Fruit fly (Drosophila melanogaster) whole organism, embryonic: ENCODE measurements around the gene Nup358.
A peak's percentile ranks its signal among the peaks of the same experiment; 100 is the strongest.

Experiments
- Abd-B ChIP-seq: fragments of 200-800 bp; sonication (Bioruptor generic); optimal IDR thresholded peaks from 2 replicates; lab custom pipeline; 2018; ENCODE audit warnings: missing biosample characterization, mild to moderate bottlenecking, missing genetic modification characterization, moderate library complexity
- BEAF-32 ChIP-seq: fragments of 200-800 bp; sonication (Bioruptor generic); optimal IDR thresholded peaks from 3 replicates; lab custom pipeline; 2017; ENCODE audit warnings: missing biosample characterization, missing genetic modification characterization, mild to moderate bottlenecking, moderate library complexity, missing genetic modification reagents
- Blimp-1 ChIP-seq: fragments of 200-800 bp; sonication (Bioruptor generic); optimal IDR thresholded peaks from 3 replicates; lab custom pipeline; 2018; ENCODE audit warnings: missing biosample characterization, missing genetic modification characterization, mild to moderate bottlenecking, moderate library complexity, missing genetic modification reagents
- CG10543 ChIP-seq: fragments of 200-800 bp; sonication (Bioruptor generic); optimal IDR thresholded peaks from 3 replicates; lab custom pipeline; 2017; ENCODE audit warnings: missing biosample characterization, mild to moderate bottlenecking, missing genetic modification characterization, moderate library complexity
- CG11696 ChIP-seq: fragments of 200-800 bp; sonication (Bioruptor generic); IDR thresholded peaks from 2 replicates; pipeline ENCODE4 v1.3.6; 2022; ENCODE audit warnings: missing biosample characterization, missing genetic modification characterization
- CG12744 ChIP-seq: fragments of 200-800 bp; sonication (Bioruptor generic); optimal IDR thresholded peaks from 2 replicates; lab custom pipeline; 2016; ENCODE audit warnings: missing biosample characterization, missing genetic modification characterization
- CG13424 ChIP-seq: fragments of 200-800 bp; sonication (Bioruptor generic); optimal IDR thresholded peaks from 2 replicates; lab custom pipeline; 2019; ENCODE audit warnings: missing biosample characterization, mild to moderate bottlenecking, missing genetic modification characterization, moderate library complexity
- CG1529 ChIP-seq: fragments of 200-800 bp; sonication (Bioruptor generic); optimal IDR thresholded peaks from 3 replicates; lab custom pipeline; 2018; ENCODE audit warnings: missing biosample characterization, missing genetic modification characterization
- CG18262 ChIP-seq: fragments of 200-800 bp; optimal IDR thresholded peaks from 3 replicates; lab custom pipeline; 2019; ENCODE audit warnings: missing biosample characterization, mild to moderate bottlenecking, missing genetic modification characterization, moderate library complexity
- CG34376 ChIP-seq: fragments of 200-800 bp; sonication (Bioruptor generic); optimal IDR thresholded peaks from 2 replicates; lab custom pipeline; 2018; ENCODE audit warnings: missing biosample characterization, mild to moderate bottlenecking, missing genetic modification characterization
- CG7372 ChIP-seq: fragments of 200-800 bp; sonication (Bioruptor generic); IDR thresholded peaks from 2 replicates; pipeline ENCODE4 v1.3.6; 2022; ENCODE audit warnings: missing biosample characterization, missing genetic modification characterization
- CG8089 ChIP-seq: fragments of 200-800 bp; sonication (Bioruptor generic); optimal IDR thresholded peaks from 3 replicates; lab custom pipeline; 2016; ENCODE audit warnings: missing biosample characterization, missing genetic modification characterization
- CG9932 ChIP-seq: fragments of 200-800 bp; sonication (Bioruptor generic); IDR thresholded peaks from 2 replicates; pipeline ENCODE4 v1.3.6; 2022; ENCODE audit warnings: missing biosample characterization, missing genetic modification characterization
- CoRest ChIP-seq: fragments of 200-800 bp; sonication (Bioruptor generic); optimal IDR thresholded peaks from 3 replicates; lab custom pipeline; 2018; ENCODE audit warnings: missing biosample characterization, mild to moderate bottlenecking, missing genetic modification characterization, moderate library complexity
- D19A ChIP-seq: fragments of 200-800 bp; optimal IDR thresholded peaks from 3 replicates; lab custom pipeline; 2019; ENCODE audit warnings: missing biosample characterization, mild to moderate bottlenecking, missing genetic modification characterization, moderate library complexity
- Dbx ChIP-seq: fragments of 200-800 bp; sonication (Bioruptor generic); IDR thresholded peaks from 3 replicates; pipeline ENCODE4 v1.3.6; 2022; ENCODE audit warnings: missing biosample characterization, missing genetic modification characterization
- Dfd ChIP-seq, 2 experiments: fragments of >200 bp; optimal IDR thresholded peaks; 2 replicates each; lab custom pipeline; 2017; ENCODE audit warnings: missing biosample characterization in 2 of 2, missing genetic modification characterization in 2 of 2
- Eip74EF ChIP-seq, 2 experiments: fragments of 200-800 bp in 1 of 2; fragments of >200 bp in 1 of 2; sonication (Bioruptor generic) in 1 of 2; optimal IDR thresholded peaks; 2 replicates each; lab custom pipeline; 2017 to 2019; ENCODE audit warnings: missing biosample characterization in 2 of 2, missing genetic modification characterization in 2 of 2, mild to moderate bottlenecking in 1 of 2, moderate library complexity in 1 of 2
- GATAe ChIP-seq: fragments of 200-800 bp; sonication (Bioruptor generic); conservative IDR thresholded peaks from 2 replicates; pipeline ENCODE4 v1.3.6; 2022; ENCODE audit warnings: missing biosample characterization, missing genetic modification characterization
- HLHmδ ChIP-seq: fragments of 200-800 bp; sonication (Bioruptor generic); optimal IDR thresholded peaks from 2 replicates; lab custom pipeline; 2018; ENCODE audit warnings: missing biosample characterization, mild to moderate bottlenecking, missing genetic modification characterization, moderate library complexity
- MBD-R2 ChIP-seq: fragments of 200-800 bp; sonication (Bioruptor generic); IDR thresholded peaks from 2 replicates; pipeline ENCODE4 v1.3.6; 2022; ENCODE audit warnings: missing biosample characterization, missing genetic modification characterization
- Mrtf ChIP-seq: fragments of 200-800 bp; sonication (Bioruptor generic); IDR thresholded peaks from 3 replicates; pipeline ENCODE4 v1.3.6; 2022; ENCODE audit warnings: missing biosample characterization, missing genetic modification characterization
- Neu2 ChIP-seq: fragments of 200-800 bp; sonication (Bioruptor generic); optimal IDR thresholded peaks from 3 replicates; lab custom pipeline; 2016; ENCODE audit warnings: missing biosample characterization, missing genetic modification characterization, borderline replicate concordance
- NfI ChIP-seq: fragments of 200-800 bp; sonication (Bioruptor generic); optimal IDR thresholded peaks from 3 replicates; lab custom pipeline; 2018; ENCODE audit warnings: missing biosample characterization, mild to moderate bottlenecking, missing genetic modification characterization, moderate library complexity
- Sox102F ChIP-seq: fragments of 200-800 bp; sonication (Bioruptor generic); optimal IDR thresholded peaks from 2 replicates; lab custom pipeline; 2018; ENCODE audit warnings: missing biosample characterization, mild to moderate bottlenecking, missing genetic modification characterization, moderate library complexity
- Sry-β ChIP-seq: fragments of 200-800 bp; sonication (Bioruptor generic); optimal IDR thresholded peaks from 2 replicates; lab custom pipeline; 2018; ENCODE audit warnings: missing biosample characterization, mild to moderate bottlenecking, missing genetic modification characterization, moderate library complexity
- Taf1 ChIP-seq: fragments of 200-800 bp; sonication (Bioruptor generic); IDR thresholded peaks from 2 replicates; pipeline ENCODE4 v1.3.6; 2022; ENCODE audit warnings: missing biosample characterization, missing genetic modification characterization
- Xrp1 ChIP-seq: fragments of 200-800 bp; sonication (Bioruptor generic); IDR thresholded peaks from 2 replicates; pipeline ENCODE4 v1.3.6; 2022; ENCODE audit warnings: missing biosample characterization, missing genetic modification characterization
- az2 ChIP-seq: fragments of 200-800 bp; sonication (Bioruptor generic); optimal IDR thresholded peaks from 3 replicates; lab custom pipeline; 2016; ENCODE audit warnings: missing biosample characterization, missing genetic modification characterization
- cg ChIP-seq: fragments of 200-800 bp; sonication (Bioruptor generic); optimal IDR thresholded peaks from 3 replicates; lab custom pipeline; 2019; ENCODE audit warnings: missing biosample characterization, mild to moderate bottlenecking, missing genetic modification characterization, moderate library complexity
- chinmo ChIP-seq: fragments of 200-800 bp; sonication (Bioruptor generic); IDR thresholded peaks from 4 replicates; pipeline ENCODE4 v1.3.6; 2022; ENCODE audit warnings: missing biosample characterization, missing genetic modification characterization; ENCODE audit not compliant: partially characterized antibody
- chm ChIP-seq: fragments of 200-800 bp; sonication (Bioruptor generic); IDR thresholded peaks from 2 replicates; pipeline ENCODE4 v1.3.6; 2022; ENCODE audit warnings: missing biosample characterization, missing genetic modification characterization
- ci ChIP-seq: fragments of 200-800 bp; sonication (Bioruptor generic); IDR thresholded peaks from 3 replicates; pipeline ENCODE4 v1.3.6; 2022; ENCODE audit warnings: missing biosample characterization, missing genetic modification characterization
- croc ChIP-seq: fragments of 200-800 bp; sonication (Bioruptor generic); conservative IDR thresholded peaks from 3 replicates; pipeline ENCODE4 v1.3.6; 2022; ENCODE audit warnings: missing biosample characterization, missing genetic modification characterization
- dan ChIP-seq: fragments of 200-800 bp; sonication (Bioruptor generic); IDR thresholded peaks from 2 replicates; pipeline ENCODE4 v1.3.6; 2022; ENCODE audit warnings: missing biosample characterization, missing genetic modification characterization
- dimm ChIP-seq: fragments of 200-800 bp; sonication (Bioruptor generic); IDR thresholded peaks from 2 replicates; pipeline ENCODE4 v1.3.6; 2022; ENCODE audit warnings: missing biosample characterization, missing genetic modification characterization
- dmrt99B ChIP-seq: fragments of 200-800 bp; sonication (Bioruptor generic); optimal IDR thresholded peaks from 2 replicates; lab custom pipeline; 2018; ENCODE audit warnings: missing biosample characterization, mild to moderate bottlenecking, missing genetic modification characterization, moderate library complexity
- dysf ChIP-seq: fragments of 200-800 bp; sonication (Bioruptor generic); IDR thresholded peaks from 3 replicates; pipeline ENCODE4 v1.3.6; 2022; ENCODE audit warnings: missing biosample characterization, missing genetic modification characterization
- gfzf ChIP-seq: fragments of 200-800 bp; sonication (Bioruptor generic); optimal IDR thresholded peaks from 2 replicates; lab custom pipeline; 2016; ENCODE audit warnings: missing biosample characterization, mild to moderate bottlenecking, missing genetic modification characterization, moderate library complexity
- lbe ChIP-seq: fragments of 200-800 bp; sonication (Bioruptor generic); optimal IDR thresholded peaks from 2 replicates; lab custom pipeline; 2016; ENCODE audit warnings: missing biosample characterization, mild to moderate bottlenecking, missing genetic modification characterization
- luna ChIP-seq: fragments of 200-800 bp; sonication (Bioruptor generic); optimal IDR thresholded peaks from 2 replicates; lab custom pipeline; 2016; ENCODE audit warnings: missing biosample characterization, missing genetic modification characterization
- pb ChIP-seq: fragments of 200-800 bp; sonication (Bioruptor generic); optimal IDR thresholded peaks from 3 replicates; lab custom pipeline; 2016; ENCODE audit warnings: missing biosample characterization, missing genetic modification characterization
- pros ChIP-seq: fragments of 200-800 bp; sonication (Bioruptor generic); optimal IDR thresholded peaks from 3 replicates; lab custom pipeline; 2019; ENCODE audit warnings: missing biosample characterization, mild to moderate bottlenecking, missing genetic modification characterization, moderate library complexity
- sens-2 ChIP-seq: fragments of 200-800 bp; sonication (Bioruptor generic); IDR thresholded peaks from 2 replicates; pipeline ENCODE4 v1.3.6; 2022; ENCODE audit warnings: missing biosample characterization, missing genetic modification characterization
- sqz ChIP-seq: fragments of 200-800 bp; sonication (Bioruptor generic); optimal IDR thresholded peaks from 3 replicates; lab custom pipeline; 2018; ENCODE audit warnings: missing biosample characterization, mild to moderate bottlenecking, missing genetic modification characterization
- ssp ChIP-seq: fragments of 200-800 bp; sonication (Bioruptor generic); IDR thresholded peaks from 2 replicates; pipeline ENCODE4 v1.3.6; 2022; ENCODE audit warnings: missing biosample characterization, missing genetic modification characterization
- tio ChIP-seq: fragments of 200-800 bp; sonication (Bioruptor generic); optimal IDR thresholded peaks from 2 replicates; lab custom pipeline; 2017; ENCODE audit warnings: missing biosample characterization, missing genetic modification characterization, inconsistent platforms
- vfl ChIP-seq: fragments of 200-800 bp; sonication (Bioruptor generic); optimal IDR thresholded peaks from 2 replicates; lab custom pipeline; 2016; ENCODE audit warnings: missing biosample characterization, missing genetic modification characterization
- zen2 ChIP-seq: fragments of 200-800 bp; sonication (Bioruptor generic); IDR thresholded peaks from 3 replicates; pipeline ENCODE4 v1.3.6; 2022; ENCODE audit warnings: missing biosample characterization, missing genetic modification characterization; ENCODE audit not compliant: partially characterized antibody

Gene Nup358

DNA sequence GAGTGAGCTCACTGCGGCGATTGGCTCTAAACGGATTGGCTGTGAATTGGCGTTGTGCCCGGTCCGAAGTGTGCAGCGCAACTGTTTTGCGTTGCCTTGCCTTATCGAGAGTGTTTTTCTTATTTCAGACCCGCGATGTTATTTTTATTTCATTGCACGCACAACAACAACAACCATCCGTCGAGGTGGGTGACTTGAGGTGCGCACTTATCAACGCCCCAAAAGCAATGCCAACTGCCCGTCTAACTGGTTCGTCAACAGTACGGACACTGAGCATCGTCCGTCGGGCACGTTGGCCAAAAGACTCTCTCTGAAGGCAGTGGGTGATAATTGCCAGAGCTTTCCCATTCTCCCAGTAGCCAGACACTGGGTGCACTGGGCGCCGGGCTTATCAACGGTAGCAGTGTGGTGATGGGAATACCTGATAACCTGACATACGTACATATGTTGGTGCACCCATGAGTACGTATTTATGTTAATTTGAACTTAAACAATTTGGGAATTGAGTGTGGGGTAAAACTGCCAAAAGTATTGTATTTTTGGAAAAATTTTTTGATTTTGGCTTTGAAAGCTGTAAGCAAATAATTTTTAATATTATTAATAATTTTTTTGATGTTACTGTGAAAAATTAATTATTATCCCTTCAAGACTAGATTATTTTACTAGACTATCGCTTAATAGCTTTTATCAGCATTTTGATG is 46.3 kb downstream of the Nup358 start, which contains the start of gene CG31102 (continued):
- TF ChIP-seq chinmo = peak; percentile 85; the same call in 3 of the 4 replicates
- TF ChIP-seq HLHmδ = no peak
- no peak for TF ChIP-seq Xrp1 (GFP tag; lab: Robert Waterston, UW)
- TF ChIP-seq Sox102F (GFP tag; lab: Kevin White, UChicago) = no peak
- TF ChIP-seq Eip74EF (GFP tag; optimal IDR thresholded peaks at IDR 0.05; lab: Kevin White, UChicago) = no peak
- no peak for TF ChIP-seq Neu2
- TF ChIP-seq cg (GFP tag; lab: Kevin White, UChicago) = no peak
- TF ChIP-seq CG9932 = no peak
- TF ChIP-seq vfl (GFP tag; lab: Kevin White, UChicago) = no peak
- TF ChIP-seq D19A = no peak
- no peak for TF ChIP-seq CG18262
- TF ChIP-seq chm = no peak
- 0 out of 3 replicates have a peak, but pooled peaks have one; percentile 37 for TF ChIP-seq Dbx
- peak; percentile 24 for TF ChIP-seq lbe (GFP tag; lab: Kevin White, UChicago)
- TF ChIP-seq CG34376 (GFP tag; lab: Kevin White, UChicago) = peak; percentile 11
- TF ChIP-seq dmrt99B (tag; lab: Kevin White, UChicago) = peak; percentile 1
- TF ChIP-seq sens-2 (GFP tag; lab: Robert Waterston, UW) = no peak
- 0 out of 2 replicates have a peak, but pooled peaks have one; percentile 29 for TF ChIP-seq GATAe (GFP tag; lab: Robert Waterston, UW)
- 0 out of 3 replicates have a peak, but pooled peaks have one; percentile 39 for TF ChIP-seq ci (GFP tag; lab: Robert Waterston, UW)
- TF ChIP-seq dysf (GFP tag; lab: Robert Waterston, UW) = 0 out of 3 replicates have a peak, but pooled peaks have one; percentile 21
- TF ChIP-seq luna = no peak
- 0 out of 3 replicates have a peak, but pooled peaks have one; percentile 39 for TF ChIP-seq zen2 (GFP tag; lab: Robert Waterston, UW)
- peak; percentile 53; the same call in 1 of the 2 replicates for TF ChIP-seq CG11696 (GFP tag; lab: Robert Waterston, UW)
- TF ChIP-seq CG7372 = no peak
- TF ChIP-seq Dfd (GFP tag; optimal IDR thresholded peaks at IDR 0.05; lab: Kevin White, UChicago) = no peak
- no peak for TF ChIP-seq NfI (GFP tag; lab: Kevin White, UChicago)
- no peak for TF ChIP-seq Taf1 (GFP tag; lab: Robert Waterston, UW)
- no peak for TF ChIP-seq Mrtf (GFP tag; lab: Robert Waterston, UW)
- TF ChIP-seq BEAF-32 (GFP tag; lab: Kevin White, UChicago) = no peak
- no peak for TF ChIP-seq sqz (GFP tag; lab: Kevin White, UChicago)
- no peak for TF ChIP-seq MBD-R2
- no peak for TF ChIP-seq Blimp-1 (GFP tag; lab: Kevin White, UChicago)
- no peak for TF ChIP-seq pros
- no peak for TF ChIP-seq dimm (GFP tag; lab: Robert Waterston, UW)
- no peak for TF ChIP-seq dan (GFP tag; lab: Robert Waterston, UW)
- no peak for TF ChIP-seq az2 (GFP tag; lab: Kevin White, UChicago)
- no peak for TF ChIP-seq CoRest (tag; lab: Kevin White, UChicago)
- no peak for TF ChIP-seq Sry-β (GFP tag; lab: Kevin White, UChicago)
- TF ChIP-seq CG1529 (GFP tag; lab: Kevin White, UChicago) = no peak
- TF ChIP-seq pb (GFP tag; lab: Kevin White, UChicago) = no peak
- no peak for TF ChIP-seq CG13424 (tag; lab: Kevin White, UChicago)
- TF ChIP-seq ssp (GFP tag; lab: Robert Waterston, UW) = no peak
- no peak for TF ChIP-seq tio (GFP tag; lab: Kevin White, UChicago)
- no peak for TF ChIP-seq CG12744
- TF ChIP-seq croc = no peak
- no peak for TF ChIP-seq Abd-B (GFP tag; lab: Kevin White, UChicago)
- no peak for TF ChIP-seq CG8089
- no peak for TF ChIP-seq gfzf
- TF ChIP-seq CG10543 = peak; percentile 32
